Worm (Caenorhabditis elegans): ENCODE results near the gene srw-98.

srw-98 gene

ce11 chrV:1718232-1718631 is 40.1 kb upstream of the srw-98 start:
- no peak for TF ChIP-seq ceh-88 (GFP tag; IDR thresholded peaks at IDR 0.05)
- no peak for TF ChIP-seq pax-3 (tag; optimal IDR thresholded peaks at IDR 0.05)
- TF ChIP-seq nhr-11 (tag; optimal IDR thresholded peaks at IDR 0.05), result peak; percentile 13
- peak; percentile 60 for TF ChIP-seq fkh-8 (tag; optimal IDR thresholded peaks at IDR 0.05)
- TF ChIP-seq mdl-1 (tag; optimal IDR thresholded peaks at IDR 0.05), result no peak
- no peak for TF ChIP-seq lir-3 (tag; optimal IDR thresholded peaks at IDR 0.05; ENCODE audit: poor library complexity)
- TF ChIP-seq ceh-8 (GFP tag; optimal IDR thresholded peaks at IDR 0.05), result peak; percentile 68
- TF ChIP-seq nhr-71 (tag; optimal IDR thresholded peaks at IDR 0.05), result peak; percentile 52
- TF ChIP-seq mab-9 (GFP tag; IDR thresholded peaks at IDR 0.05), result no peak

DNA sequence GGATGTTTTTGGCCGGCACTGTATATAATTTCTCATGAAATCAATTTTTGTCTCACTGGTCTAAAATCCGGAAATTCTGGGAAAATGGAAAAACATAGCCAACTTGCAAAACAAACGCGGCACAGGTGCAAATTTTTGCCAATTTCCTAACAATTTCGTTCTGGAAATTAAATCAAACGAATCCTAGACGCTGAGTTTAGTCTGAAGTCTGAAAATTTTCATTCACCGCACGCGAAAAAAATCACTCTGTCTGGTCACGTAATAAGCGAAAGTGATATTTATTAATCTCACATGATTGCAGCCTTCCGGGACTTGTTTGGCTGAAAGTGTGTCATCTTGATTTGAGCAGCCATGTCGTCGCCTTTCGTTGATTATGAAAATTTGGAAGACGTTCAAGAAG is 38.8 kb upstream of the srw-98 start, which contains the start of gene srw-103:
Gene srw-103, plus strand, starts transcription at position 301 of the 400 bp plus-strand sequence.
- TF ChIP-seq lsy-2 (tag; optimal IDR thresholded peaks at IDR 0.05) (no peak), pax-3 (tag; optimal IDR thresholded peaks at IDR 0.05) (no peak), fkh-8 (tag; optimal IDR thresholded peaks at IDR 0.05) (peak; percentile 7)

DNA sequence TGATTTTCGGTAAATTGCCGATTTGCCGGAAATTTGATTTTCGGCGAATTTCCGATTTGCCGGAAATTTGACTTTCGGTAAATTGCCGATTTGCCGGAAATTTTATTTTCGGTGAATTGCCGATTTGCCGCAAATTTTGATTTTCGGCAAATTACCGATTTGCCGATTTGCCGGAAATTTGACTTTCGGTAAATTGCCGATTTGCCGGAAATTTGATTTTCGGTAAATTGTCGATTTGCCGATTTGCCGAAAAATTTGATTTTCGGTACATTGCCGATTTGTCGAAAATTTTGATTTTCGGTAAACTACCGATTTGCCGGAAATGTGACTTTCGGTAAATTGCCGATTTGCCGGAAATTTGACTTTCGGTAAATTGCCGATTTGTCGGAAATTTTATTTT is 35.6 kb upstream of the srw-98 start:
- TF ChIP-seq unc-98 (GFP tag; IDR thresholded peaks at IDR 0.05) (peak; percentile 44; the same call in 1 of the 2 replicates), ets-5 (GFP tag; IDR thresholded peaks at IDR 0.05) (0 out of 2 replicates have a peak, but pooled peaks have one; percentile 17), grh-1 (GFP tag; IDR thresholded peaks at IDR 0.05) (0 out of 2 replicates have a peak, but pooled peaks have one; percentile 18), ceh-88 (GFP tag; IDR thresholded peaks at IDR 0.05) (peak; percentile 20; the same call in 1 of the 2 replicates), mab-9 (GFP tag; IDR thresholded peaks at IDR 0.05) (peak; percentile 58; the same call in 1 of the 2 replicates)

- TF ChIP-seq swsn-7 (tag; optimal IDR thresholded peaks at IDR 0.05), result no peak
- no peak for TF ChIP-seq snu-23 (GFP tag; optimal IDR thresholded peaks at IDR 0.05)
- no peak for TF ChIP-seq hlh-4 (tag; optimal IDR thresholded peaks at IDR 0.05)
- no peak for TF ChIP-seq aly-2 (tag; optimal IDR thresholded peaks at IDR 0.05)
Observed at ce11 chrV:1710909-1711308, 32.8 kb upstream of the srw-98 start, which contains the start of gene srw-100. Gene srw-100 (plus strand): TSS chrV:1711209.

DNA sequence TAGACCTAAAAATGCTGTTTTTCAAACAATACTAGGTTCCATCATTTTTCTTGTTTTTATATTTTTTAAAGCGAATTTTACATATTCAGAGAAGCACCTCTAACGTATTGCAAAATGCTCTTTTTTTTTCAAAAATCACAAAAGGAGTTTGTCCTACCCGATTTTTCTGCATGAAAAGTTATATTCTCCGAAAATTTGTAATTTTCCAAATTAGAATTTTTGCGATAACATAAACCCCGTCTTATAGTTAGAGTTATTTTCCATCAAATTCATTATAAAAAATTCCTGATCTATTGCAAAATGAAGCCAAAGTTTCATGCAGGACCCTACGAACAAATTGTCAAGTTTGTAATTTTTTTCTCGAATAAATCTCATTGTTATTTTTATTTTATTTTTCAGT is 30.3 kb upstream of the srw-98 start, which contains the start of gene srw-99:
Gene srw-99, plus strand, starts transcription at position 301 of the 400 bp plus-strand sequence.
- TF ChIP-seq sox-4 (tag; optimal IDR thresholded peaks at IDR 0.05) (no peak), zip-4 (GFP tag; optimal IDR thresholded peaks at IDR 0.05) (no peak), ceh-63 (GFP tag; optimal IDR thresholded peaks at IDR 0.05) (no peak), tlp-1 (tag; optimal IDR thresholded peaks at IDR 0.05) (no peak), zag-1 (tag; optimal IDR thresholded peaks at IDR 0.05) (no peak)

ce11 chrV:1701584-1702101 is 23.5 kb upstream of the srw-98 start, which contains the start of gene srw-90:
Gene srw-90 (plus strand): TSS chrV:1702051.
- no peak for TF ChIP-seq hlh-4 (tag; optimal IDR thresholded peaks at IDR 0.05)
- TF ChIP-seq nhr-47 (tag; optimal IDR thresholded peaks at IDR 0.05), result no peak
- no peak for TF ChIP-seq nhr-11 (tag; optimal IDR thresholded peaks at IDR 0.05)
- TF ChIP-seq lsy-2 (tag; optimal IDR thresholded peaks at IDR 0.05), result no peak

- TF ChIP-seq nhr-28 (tag; optimal IDR thresholded peaks at IDR 0.05), result no peak
- TF ChIP-seq vab-15 (tag; optimal IDR thresholded peaks at IDR 0.05), result no peak
- TF ChIP-seq C16A3.4 (tag; optimal IDR thresholded peaks at IDR 0.05), result no peak
- no peak for TF ChIP-seq nhr-12 (tag; optimal IDR thresholded peaks at IDR 0.05)
- TF ChIP-seq blmp-1 (tag; optimal IDR thresholded peaks at IDR 0.05), result no peak
- no peak for TF ChIP-seq hlh-17 (GFP tag; optimal IDR thresholded peaks at IDR 0.05; ENCODE audit: borderline replicate concordance)
- TF ChIP-seq egl-13 (tag; optimal IDR thresholded peaks at IDR 0.05), result no peak
- TF ChIP-seq ceh-90 (tag; optimal IDR thresholded peaks at IDR 0.05), result no peak
- TF ChIP-seq mab-9 (GFP tag; IDR thresholded peaks at IDR 0.05), result no peak
- no peak for TF ChIP-seq dpl-1 (GFP tag; optimal IDR thresholded peaks at IDR 0.05)
- no peak for TF ChIP-seq C34B4.2 (tag; optimal IDR thresholded peaks at IDR 0.05)
Observed at ce11 chrV:1699228-1699795, 21.2 kb upstream of the srw-98 start.

Measured in whole organism, L1 larva.